Worm (Caenorhabditis elegans): ENCODE data around the gene mec-4.

Gene mec-4

ce11 chrX:16809689-16810088 lies 2.8 kb upstream of the mec-4 start:
- TF ChIP-seq elt-2 (tag; optimal IDR thresholded peaks at IDR 0.05) (no peak), ztf-16 (tag; optimal IDR thresholded peaks at IDR 0.05) (no peak), F13H6.1 (tag; optimal IDR thresholded peaks at IDR 0.05) (no peak), ceh-2 (tag; optimal IDR thresholded peaks at IDR 0.05) (no peak), fax-1 (tag; optimal IDR thresholded peaks at IDR 0.05) (no peak), pag-3 (tag; optimal IDR thresholded peaks at IDR 0.05; ENCODE audit: borderline replicate concordance) (no peak), nhr-11 (tag; optimal IDR thresholded peaks at IDR 0.05) (no peak), npax-4 (tag; optimal IDR thresholded peaks at IDR 0.05) (no peak), fkh-10 (GFP tag; optimal IDR thresholded peaks at IDR 0.05) (no peak), ahr-1 (tag; optimal IDR thresholded peaks at IDR 0.05) (no peak), hlh-30 (tag; optimal IDR thresholded peaks at IDR 0.05; ENCODE audit: insufficient read depth) (no peak), gmeb-2 (tag; optimal IDR thresholded peaks at IDR 0.05) (no peak), ttx-3 (tag; optimal IDR thresholded peaks at IDR 0.05) (no peak), hlh-8 (tag; optimal IDR thresholded peaks at IDR 0.05) (no peak), sox-4 (tag; optimal IDR thresholded peaks at IDR 0.05) (no peak), hlh-6 (tag; optimal IDR thresholded peaks at IDR 0.05) (no peak), ets-4 (tag; optimal IDR thresholded peaks at IDR 0.05) (no peak), sox-2 (GFP tag; IDR thresholded peaks at IDR 0.05) (no peak)

DNA sequence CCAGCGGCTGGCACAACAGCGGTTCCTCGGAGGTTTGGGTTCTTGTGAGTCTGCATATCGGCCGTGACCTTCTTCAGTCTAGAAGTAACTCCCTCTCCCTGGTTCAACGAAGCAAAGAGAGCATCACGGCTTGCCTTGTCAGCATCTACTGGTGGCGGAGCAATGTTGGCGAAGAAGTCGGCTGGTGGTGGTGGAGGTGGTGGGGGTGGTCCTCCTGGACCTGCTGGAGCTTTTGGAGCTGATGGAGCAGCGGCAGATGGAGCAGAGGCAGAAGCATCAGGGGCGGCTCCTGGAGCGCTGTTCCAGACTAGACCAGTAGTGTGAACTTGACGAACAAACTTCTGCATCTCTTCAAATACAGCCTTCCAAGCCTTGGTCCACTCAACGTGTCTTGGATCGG lies 1.6 kb upstream of the mec-4 start:
- TF ChIP-seq ceh-14 (tag; optimal IDR thresholded peaks at IDR 0.05) (no peak), ceh-6 (GFP tag; optimal IDR thresholded peaks at IDR 0.05) (no peak), sox-4 (tag; optimal IDR thresholded peaks at IDR 0.05) (no peak), mec-3 (tag; optimal IDR thresholded peaks at IDR 0.05; ENCODE audit: borderline replicate concordance) (no peak), nfya-1 (tag; optimal IDR thresholded peaks at IDR 0.05) (no peak), hlh-30 (tag; optimal IDR thresholded peaks at IDR 0.05; ENCODE audit: insufficient read depth) (no peak), sox-2 (GFP tag; IDR thresholded peaks at IDR 0.05) (no peak), ceh-34 (tag; optimal IDR thresholded peaks at IDR 0.05) (no peak)

ce11 chrX:16803545-16803944 lies 3.4 kb downstream of the mec-4 start:
- no peak for TF ChIP-seq hlh-13 (GFP tag; optimal IDR thresholded peaks at IDR 0.05)

- TF ChIP-seq ceh-48 (tag; optimal IDR thresholded peaks at IDR 0.05) = peak; percentile 1
- no peak for TF ChIP-seq Y22D7AL.16 (tag; optimal IDR thresholded peaks at IDR 0.05)
- no peak for TF ChIP-seq ztf-16 (tag; optimal IDR thresholded peaks at IDR 0.05)
- no peak for TF ChIP-seq ahr-1 (tag; optimal IDR thresholded peaks at IDR 0.05)
- TF ChIP-seq unc-42 (tag; optimal IDR thresholded peaks at IDR 0.05) = peak; percentile 10
- no peak for TF ChIP-seq ceh-19 (GFP tag; optimal IDR thresholded peaks at IDR 0.05)
- TF ChIP-seq ceh-31 (tag; optimal IDR thresholded peaks at IDR 0.05) = peak; percentile 63
- TF ChIP-seq pros-1 (tag; optimal IDR thresholded peaks at IDR 0.05) = peak; percentile 29
- TF ChIP-seq hlh-30 (tag; optimal IDR thresholded peaks at IDR 0.05; ENCODE audit: insufficient read depth) = peak; percentile 53
- TF ChIP-seq hlh-8 (tag; optimal IDR thresholded peaks at IDR 0.05) = no peak
- no peak for TF ChIP-seq syd-9 (tag; optimal IDR thresholded peaks at IDR 0.05)
- TF ChIP-seq nfya-1 (tag; optimal IDR thresholded peaks at IDR 0.05) = peak; percentile 75
- no peak for TF ChIP-seq eyg-1 (tag; optimal IDR thresholded peaks at IDR 0.05)
- TF ChIP-seq hlh-13 (GFP tag; optimal IDR thresholded peaks at IDR 0.05) = no peak
- no peak for TF ChIP-seq elt-4 (tag; optimal IDR thresholded peaks at IDR 0.05)
- TF ChIP-seq unc-55 (GFP tag; optimal IDR thresholded peaks at IDR 0.05) = no peak
- peak; percentile 17 for TF ChIP-seq ceh-34 (tag; optimal IDR thresholded peaks at IDR 0.05)
- TF ChIP-seq fax-1 (tag; optimal IDR thresholded peaks at IDR 0.05) = no peak
- TF ChIP-seq ama-1 (optimal IDR thresholded peaks at IDR 0.05) = no peak
- peak; percentile 49 for TF ChIP-seq tbx-2 (tag; optimal IDR thresholded peaks at IDR 0.05)
- no peak for TF ChIP-seq K09A11.1 (tag; optimal IDR thresholded peaks at IDR 0.05; ENCODE audit: insufficient read depth)
- no peak for TF ChIP-seq ceh-6 (GFP tag; optimal IDR thresholded peaks at IDR 0.05)
- no peak for TF ChIP-seq gmeb-2 (tag; optimal IDR thresholded peaks at IDR 0.05)
- no peak for TF ChIP-seq mec-3 (tag; optimal IDR thresholded peaks at IDR 0.05; ENCODE audit: borderline replicate concordance)
- no peak for TF ChIP-seq ets-4 (tag; optimal IDR thresholded peaks at IDR 0.05)
- no peak for TF ChIP-seq sox-2 (GFP tag; IDR thresholded peaks at IDR 0.05)
- peak; percentile 42 for TF ChIP-seq ref-2 (tag; optimal IDR thresholded peaks at IDR 0.05)
- TF ChIP-seq elt-2 (tag; optimal IDR thresholded peaks at IDR 0.05) = peak; percentile 20
- TF ChIP-seq dmd-4 (tag; optimal IDR thresholded peaks at IDR 0.05; ENCODE audit: borderline replicate concordance) = no peak
- TF ChIP-seq pag-3 (tag; optimal IDR thresholded peaks at IDR 0.05; ENCODE audit: borderline replicate concordance) = no peak
- no peak for TF ChIP-seq ttx-3 (tag; optimal IDR thresholded peaks at IDR 0.05)
- no peak for TF ChIP-seq pha-2 (tag; optimal IDR thresholded peaks at IDR 0.05)
- no peak for TF ChIP-seq ceh-24 (tag; optimal IDR thresholded peaks at IDR 0.05)
- no peak for TF ChIP-seq ceh-2 (tag; optimal IDR thresholded peaks at IDR 0.05)
- TF ChIP-seq F13H6.1 (tag; optimal IDR thresholded peaks at IDR 0.05) = no peak
- TF ChIP-seq pat-9 (tag; optimal IDR thresholded peaks at IDR 0.05) = no peak
- no peak for TF ChIP-seq ceh-22 (tag; optimal IDR thresholded peaks at IDR 0.05)
- TF ChIP-seq nhr-11 (tag; optimal IDR thresholded peaks at IDR 0.05) = no peak
Observed at ce11 chrX:16799065-16799663, 7.8 kb downstream of the mec-4 start.
